Worm (Caenorhabditis elegans): ENCODE measurements around the gene lips-9.

DNA sequence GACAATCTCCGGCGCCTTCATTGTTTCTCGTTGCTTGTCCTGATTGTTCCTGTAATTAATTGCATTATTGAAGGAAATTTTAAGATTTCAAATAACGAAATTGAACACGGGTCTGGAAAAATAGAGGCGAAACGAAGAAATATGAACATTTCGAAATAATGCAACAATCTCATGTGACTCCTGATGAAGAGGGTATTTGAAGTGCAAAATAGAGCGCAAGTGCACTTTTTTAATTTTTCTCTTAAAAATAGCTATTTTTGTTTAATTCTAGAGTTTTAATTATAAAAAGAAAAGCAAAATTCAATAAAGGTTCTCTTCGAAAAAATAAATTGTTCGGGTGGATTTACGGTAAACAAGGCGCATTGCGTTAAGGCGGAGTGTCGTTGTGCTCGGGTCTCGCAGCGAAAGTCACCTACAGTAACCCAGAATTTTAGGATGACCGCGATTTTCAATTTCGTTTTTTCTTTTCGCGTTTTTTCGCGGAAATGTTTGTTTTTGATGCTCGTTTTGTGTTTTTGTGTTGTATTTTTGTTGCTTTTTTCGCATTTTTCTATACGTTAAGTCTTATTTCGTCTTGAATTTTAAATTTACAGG is 16.1 kb downstream of the lips-9 start, which contains the start of the genes F58G1.2 and wago-4:
- TF ChIP-seq aly-2 (tag; optimal IDR thresholded peaks at IDR 0.05): no peak
- TF ChIP-seq sma-3 (GFP tag; optimal IDR thresholded peaks at IDR 0.05): no peak
- TF ChIP-seq skn-1 (tag; optimal IDR thresholded peaks at IDR 0.05): no peak
- TF ChIP-seq nhr-12 (tag; optimal IDR thresholded peaks at IDR 0.05): no peak
- TF ChIP-seq nhr-10 (tag; optimal IDR thresholded peaks at IDR 0.05): no peak
- TF ChIP-seq blmp-1 (tag; optimal IDR thresholded peaks at IDR 0.05; ENCODE audit: insufficient read depth): no peak
- TF ChIP-seq mdl-1 (tag; optimal IDR thresholded peaks at IDR 0.05): no peak
- no peak for TF ChIP-seq mab-5 (tag; optimal IDR thresholded peaks at IDR 0.05)
- TF ChIP-seq elt-1 (tag; optimal IDR thresholded peaks at IDR 0.05): no peak
- no peak for TF ChIP-seq fos-1 (tag; optimal IDR thresholded peaks at IDR 0.05)
- no peak for TF ChIP-seq gmeb-1 (tag; optimal IDR thresholded peaks at IDR 0.05)
- no peak for TF ChIP-seq alr-1 (tag; optimal IDR thresholded peaks at IDR 0.05)
- TF ChIP-seq dmd-4 (tag; optimal IDR thresholded peaks at IDR 0.05): no peak
- no peak for TF ChIP-seq nhr-77 (tag; optimal IDR thresholded peaks at IDR 0.05)

Measured in whole organism, L2 larva.